Fruit fly (Drosophila melanogaster): ENCODE measurements around the gene Lcp65Af.

The Lcp65Af gene

DNA sequence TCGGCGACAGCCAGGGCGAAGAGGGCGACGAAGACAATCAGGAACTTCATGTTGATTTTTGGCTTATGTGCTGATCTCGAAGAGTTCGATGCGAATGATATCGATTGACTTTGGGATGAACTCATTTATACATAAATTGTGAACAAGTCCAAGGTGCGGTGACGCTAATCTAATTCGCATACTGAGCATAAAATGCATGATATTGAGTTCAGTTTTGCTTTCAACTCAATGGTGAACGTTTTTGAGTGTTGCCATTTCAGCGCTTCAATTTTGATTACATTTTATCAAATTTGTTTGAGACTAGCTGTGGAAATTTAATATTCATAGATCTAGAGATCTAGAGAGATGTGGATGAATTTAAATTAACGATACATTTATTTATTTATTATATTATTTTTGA is at the start of gene Lcp65Af:
Gene Lcp65Af, minus strand, starts transcription at position 101 of the 400 bp plus-strand sequence.
- TF ChIP-seq Hr78 (GFP tag; optimal IDR thresholded peaks at IDR 0.05) (no peak), woc (GFP tag; optimal IDR thresholded peaks at IDR 0.05) (no peak), tai (GFP tag; optimal IDR thresholded peaks at IDR 0.05) (no peak), N (GFP tag; optimal IDR thresholded peaks at IDR 0.05) (no peak), Mio (GFP tag; optimal IDR thresholded peaks at IDR 0.05) (no peak), Jra (GFP tag; optimal IDR thresholded peaks at IDR 0.05) (no peak), rgr (GFP tag; optimal IDR thresholded peaks at IDR 0.05) (no peak), Dfd (GFP tag; optimal IDR thresholded peaks at IDR 0.05) (no peak)

DNA sequence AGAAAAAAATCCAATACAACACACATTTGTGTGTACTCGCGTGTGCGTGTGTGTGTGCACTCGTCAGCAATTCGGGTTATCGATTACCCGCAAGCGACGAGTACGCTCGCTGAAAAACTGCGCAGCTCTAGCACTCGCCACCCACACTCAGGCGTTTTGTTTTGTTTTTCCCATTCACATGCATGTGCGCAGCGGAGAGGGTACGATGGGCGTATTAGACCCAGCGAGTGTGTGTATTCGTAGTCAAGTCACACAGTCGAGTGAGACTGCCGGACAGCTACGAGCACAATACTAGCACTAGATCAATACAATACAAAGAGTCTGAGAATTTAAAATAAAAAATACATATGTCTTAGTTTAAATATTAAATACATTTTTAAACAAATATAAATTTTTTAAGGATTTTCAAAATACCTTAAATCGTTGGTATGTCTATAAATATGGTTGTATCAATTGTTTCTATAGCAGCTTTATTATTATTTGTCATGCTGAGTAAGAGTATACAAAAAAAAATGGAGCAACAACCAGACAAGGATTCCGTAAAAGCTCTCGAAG is 48.4 kb upstream of the Lcp65Af start, which contains the start of the genes D19B and CG43293:
Gene D19B, minus strand, starts transcription at position 37 of the 555 bp plus-strand sequence.
Gene CG43293, plus strand, starts transcription at position 306 of the 555 bp plus-strand sequence.
- TF ChIP-seq Vsx2 (GFP tag; optimal IDR thresholded peaks at IDR 0.05; ENCODE audit: partially characterized antibody) (no peak), Hr83 (GFP tag; optimal IDR thresholded peaks at IDR 0.05; ENCODE audit: poor library complexity, severe bottlenecking) (peak; percentile 99), Dfd (GFP tag; optimal IDR thresholded peaks at IDR 0.05) (no peak), GATAd (GFP tag; optimal IDR thresholded peaks at IDR 0.05) (peak; percentile 70), jim (GFP tag; optimal IDR thresholded peaks at IDR 0.05) (peak; percentile 96), Hnf4 (GFP tag; optimal IDR thresholded peaks at IDR 0.05) (no peak), dmrt93B (GFP tag; optimal IDR thresholded peaks at IDR 0.05) (peak; percentile 47), woc (GFP tag; optimal IDR thresholded peaks at IDR 0.05) (peak; percentile 91), foxo (GFP tag; optimal IDR thresholded peaks at IDR 0.05) (peak in 1 of 2 experiments; percentile 91), Mio (GFP tag; optimal IDR thresholded peaks at IDR 0.05) (peak; percentile 3), Myc (optimal IDR thresholded peaks at IDR 0.05) (peak; percentile 78), rgr (GFP tag; optimal IDR thresholded peaks at IDR 0.05) (peak; percentile 93), N (GFP tag; optimal IDR thresholded peaks at IDR 0.05) (no peak), Dif (GFP tag; optimal IDR thresholded peaks at IDR 0.05; ENCODE audit: partially characterized antibody) (peak; percentile 60), brk (GFP tag; optimal IDR thresholded peaks at IDR 0.05) (no peak), pan (optimal IDR thresholded peaks at IDR 0.05) (no peak), br (GFP tag; optimal IDR thresholded peaks at IDR 0.05) (peak; percentile 82), CG32264 (GFP tag; optimal IDR thresholded peaks at IDR 0.05) (peak; percentile 54), ey (GFP tag; optimal IDR thresholded peaks at IDR 0.05) (peak; percentile 80), Rel (GFP tag; optimal IDR thresholded peaks at IDR 0.05) (no peak), Rel (tag; optimal IDR thresholded peaks at IDR 0.05) (peak; percentile 92), sage (GFP tag; optimal IDR thresholded peaks at IDR 0.05) (no peak), HLH106 (tag; optimal IDR thresholded peaks at IDR 0.05) (peak; percentile 77), OdsH (GFP tag; optimal IDR thresholded peaks at IDR 0.05) (peak; percentile 81), fru (GFP tag; optimal IDR thresholded peaks at IDR 0.05) (peak; percentile 80), h (GFP tag; optimal IDR thresholded peaks at IDR 0.05) (peak; percentile 87), Sp1 (GFP tag; optimal IDR thresholded peaks at IDR 0.05) (peak; percentile 74), sv (GFP tag; optimal IDR thresholded peaks at IDR 0.05) (peak; percentile 79), psq (GFP tag; optimal IDR thresholded peaks at IDR 0.05) (peak; percentile 85), CG9705 (GFP tag; optimal IDR thresholded peaks at IDR 0.05) (peak; percentile 52), usp (GFP tag; optimal IDR thresholded peaks at IDR 0.05) (no peak)

DNA sequence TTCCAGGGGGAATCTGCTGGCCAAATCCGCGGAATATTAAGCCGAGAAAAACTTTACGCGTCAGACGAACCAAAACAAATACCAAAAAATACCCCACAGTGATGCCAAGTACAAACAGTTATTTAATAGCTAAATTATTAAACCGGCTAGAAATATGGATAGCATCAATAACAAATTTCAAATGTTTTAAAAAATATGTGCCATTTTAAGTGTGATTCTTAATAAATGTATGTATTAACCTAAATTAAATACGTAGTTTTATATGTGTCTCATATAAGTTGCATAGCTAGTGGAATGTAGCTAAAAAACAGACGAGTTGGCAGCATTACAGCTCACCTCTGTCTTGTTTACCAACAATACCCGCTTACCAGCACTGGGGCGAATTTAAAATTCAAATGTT is 45.2 kb upstream of the Lcp65Af start, which contains the start of gene CG10274:
Gene CG10274, minus strand, starts transcription at position 54 of the 400 bp plus-strand sequence.
- TF ChIP-seq brk (GFP tag; optimal IDR thresholded peaks at IDR 0.05), result no peak
- TF ChIP-seq pan (optimal IDR thresholded peaks at IDR 0.05), result no peak
- TF ChIP-seq HLH106 (tag; optimal IDR thresholded peaks at IDR 0.05), result peak; percentile 86
- TF ChIP-seq CG9705 (GFP tag; optimal IDR thresholded peaks at IDR 0.05), result peak; percentile 78
- TF ChIP-seq dmrt93B (GFP tag; optimal IDR thresholded peaks at IDR 0.05), result no peak
- peak in 1 of 2 experiments; percentile 80 for TF ChIP-seq foxo (GFP tag; optimal IDR thresholded peaks at IDR 0.05)
- no peak for TF ChIP-seq dl (GFP tag; optimal IDR thresholded peaks at IDR 0.05; ENCODE audit: insufficient read depth in 1 of 2, partially characterized antibody in 2 of 2)
- no peak for TF ChIP-seq Dfd (GFP tag; optimal IDR thresholded peaks at IDR 0.05)
- no peak for TF ChIP-seq lola (GFP tag; optimal IDR thresholded peaks at IDR 0.05)
- peak; percentile 94 for TF ChIP-seq woc (GFP tag; optimal IDR thresholded peaks at IDR 0.05)
- TF ChIP-seq psq (GFP tag; optimal IDR thresholded peaks at IDR 0.05), result peak; percentile 64
- peak; percentile 69 for TF ChIP-seq ey (GFP tag; optimal IDR thresholded peaks at IDR 0.05)
- TF ChIP-seq OdsH (GFP tag; optimal IDR thresholded peaks at IDR 0.05), result peak; percentile 67
- no peak for TF ChIP-seq Hnf4 (GFP tag; optimal IDR thresholded peaks at IDR 0.05)
- TF ChIP-seq N (GFP tag; optimal IDR thresholded peaks at IDR 0.05), result no peak
- TF ChIP-seq Rel (GFP tag; optimal IDR thresholded peaks at IDR 0.05), result no peak
- TF ChIP-seq Rel (tag; optimal IDR thresholded peaks at IDR 0.05), result no peak
- TF ChIP-seq Hr83 (GFP tag; optimal IDR thresholded peaks at IDR 0.05; ENCODE audit: poor library complexity, severe bottlenecking), result no peak
- no peak for TF ChIP-seq dsf (GFP tag; optimal IDR thresholded peaks at IDR 0.05; ENCODE audit: borderline replicate concordance)
- no peak for TF ChIP-seq usp (GFP tag; optimal IDR thresholded peaks at IDR 0.05)
- no peak for TF ChIP-seq sage (GFP tag; optimal IDR thresholded peaks at IDR 0.05)
- TF ChIP-seq Abd-B (GFP tag; optimal IDR thresholded peaks at IDR 0.05), result no peak
- TF ChIP-seq GATAd (GFP tag; optimal IDR thresholded peaks at IDR 0.05), result peak; percentile 43
- TF ChIP-seq Dif (GFP tag; optimal IDR thresholded peaks at IDR 0.05; ENCODE audit: partially characterized antibody), result no peak
- TF ChIP-seq h (GFP tag; optimal IDR thresholded peaks at IDR 0.05), result no peak
- peak; percentile 70 for TF ChIP-seq sv (GFP tag; optimal IDR thresholded peaks at IDR 0.05)
- no peak for TF ChIP-seq CrebA (GFP tag; optimal IDR thresholded peaks at IDR 0.05; ENCODE audit: borderline replicate concordance)
- TF ChIP-seq Sp1 (GFP tag; optimal IDR thresholded peaks at IDR 0.05), result no peak
- no peak for TF ChIP-seq br (GFP tag; optimal IDR thresholded peaks at IDR 0.05)
- TF ChIP-seq Hr78 (GFP tag; optimal IDR thresholded peaks at IDR 0.05), result no peak
- TF ChIP-seq Myc (optimal IDR thresholded peaks at IDR 0.05), result peak; percentile 99

Measured in whole organism, wandering third instar larva.